Worm (Caenorhabditis elegans): ENCODE data around the gene nhr-281.

The nhr-281 gene

DNA sequence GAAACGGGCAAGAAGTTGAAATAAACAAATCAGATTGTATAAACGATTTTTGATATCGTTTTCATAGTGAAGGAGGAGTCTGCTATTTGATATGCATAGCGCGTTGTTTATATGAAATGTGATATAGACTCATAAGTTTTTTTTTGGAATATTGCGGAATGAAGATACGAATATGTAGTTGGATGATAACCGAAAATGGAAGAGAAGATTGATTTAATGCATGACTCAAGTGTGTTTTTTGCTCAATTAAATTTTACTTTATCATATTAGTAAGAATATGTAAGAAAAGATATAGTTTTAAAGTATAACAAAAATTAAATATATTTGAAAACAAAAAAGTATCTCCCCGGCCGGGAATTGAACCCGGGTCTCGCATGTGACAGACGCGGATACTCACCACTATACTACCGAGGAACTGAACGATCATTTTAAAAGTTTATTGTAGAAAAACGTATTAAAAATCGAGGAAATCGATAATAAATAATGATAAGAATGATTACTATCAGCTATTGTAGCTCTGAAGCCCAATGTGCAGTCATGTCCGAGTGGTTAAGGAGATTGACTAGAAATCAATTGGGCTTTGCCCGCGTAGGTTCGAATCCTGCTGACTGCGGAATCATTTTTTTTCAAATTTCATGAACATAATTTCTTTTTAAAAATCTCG, 48.6 kb upstream of the nhr-281 start, which contains the start of gene lgc-25 (continued):
- TF ChIP-seq mdl-1 (tag; optimal IDR thresholded peaks at IDR 0.05): peak in 1 of 2 experiments; percentile 19
- TF ChIP-seq ztf-7 (tag; optimal IDR thresholded peaks at IDR 0.05): no peak
- 0 out of 2 replicates have a peak, but pooled peaks have one; percentile 18 for TF ChIP-seq lin-1 (GFP tag; IDR thresholded peaks at IDR 0.05)
- TF ChIP-seq hmg-1.1 (GFP tag; IDR thresholded peaks at IDR 0.05): peak; percentile 28; the same call in 1 of the 2 replicates
- no peak for TF ChIP-seq F49E8.2 (tag; optimal IDR thresholded peaks at IDR 0.05; ENCODE audit: borderline replicate concordance)
- no peak for TF ChIP-seq skn-1 (tag; optimal IDR thresholded peaks at IDR 0.05)
- TF ChIP-seq D1046.2 (GFP tag; IDR thresholded peaks at IDR 0.05): peak; percentile 16; the same call in 1 of the 2 replicates
- no peak for TF ChIP-seq lin-39 (tag; optimal IDR thresholded peaks at IDR 0.05)
- TF ChIP-seq F37D6.2 (tag; optimal IDR thresholded peaks at IDR 0.05): no peak
- TF ChIP-seq Y105C5A.15 (GFP tag; IDR thresholded peaks at IDR 0.05): 0 out of 2 replicates have a peak, but pooled peaks have one; percentile 21
- peak; percentile 77 for TF ChIP-seq snpc-1.2 (GFP tag; IDR thresholded peaks at IDR 0.05)
- no peak for TF ChIP-seq gei-8 (GFP tag; optimal IDR thresholded peaks at IDR 0.05)
- TF ChIP-seq arid-1 (GFP tag; conservative IDR thresholded peaks at IDR 0.05): no peak
- no peak for TF ChIP-seq ZK546.5 (tag; optimal IDR thresholded peaks at IDR 0.05)
- TF ChIP-seq nhr-102 (tag; optimal IDR thresholded peaks at IDR 0.05): peak; percentile 62
- peak; percentile 50; the same call in 1 of the 2 replicates for TF ChIP-seq Y48G9A.11 (GFP tag; IDR thresholded peaks at IDR 0.05)
- 0 out of 2 replicates have a peak, but pooled peaks have one; percentile 47 for TF ChIP-seq dmd-8 (GFP tag; IDR thresholded peaks at IDR 0.05)
- TF ChIP-seq ceh-62 (tag; optimal IDR thresholded peaks at IDR 0.05): no peak
- TF ChIP-seq T20F7.1 (GFP tag; optimal IDR thresholded peaks at IDR 0.05): peak; percentile 53
- TF ChIP-seq mes-2 (tag; optimal IDR thresholded peaks at IDR 0.05; ENCODE audit: poor library complexity, severe bottlenecking): no peak
- peak; percentile 63 for TF ChIP-seq dve-1 (tag; optimal IDR thresholded peaks at IDR 0.05; ENCODE audit: insufficient read depth)
- peak; percentile 31; the same call in 1 of the 2 replicates for TF ChIP-seq mdt-29 (GFP tag; IDR thresholded peaks at IDR 0.05)
- peak; percentile 86 for TF ChIP-seq hlh-30 (tag; optimal IDR thresholded peaks at IDR 0.05; ENCODE audit: insufficient read depth)
- no peak for TF ChIP-seq aha-1 (tag)
- TF ChIP-seq zfp-3 (GFP tag; conservative IDR thresholded peaks at IDR 0.05): peak; percentile 65; the same call in 1 of the 2 replicates
- TF ChIP-seq nhr-10 (tag; optimal IDR thresholded peaks at IDR 0.05): no peak
- 0 out of 2 replicates have a peak, but pooled peaks have one; percentile 39 for TF ChIP-seq ZK337.2 (GFP tag; IDR thresholded peaks at IDR 0.05)
- TF ChIP-seq F44E2.7 (GFP tag; IDR thresholded peaks at IDR 0.05): no peak

DNA sequence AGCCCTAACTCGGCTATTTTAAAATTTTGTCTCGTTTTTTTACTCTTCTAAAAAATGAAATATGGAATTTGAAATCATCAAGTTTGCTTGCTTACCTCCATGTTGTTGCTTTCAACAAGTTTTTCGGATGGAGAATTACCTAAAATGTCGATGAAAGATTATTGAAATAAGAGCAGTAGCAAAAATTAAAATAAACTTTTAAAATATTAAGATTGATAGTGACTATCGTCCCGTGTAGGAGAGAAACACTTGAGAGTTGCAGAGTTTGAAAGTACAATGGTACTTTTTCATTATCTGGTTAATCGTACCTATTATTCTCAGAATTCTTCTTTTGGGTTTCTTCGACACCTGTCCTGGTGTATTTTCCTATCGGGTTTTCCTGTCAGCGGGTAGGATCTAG, 43.7 kb upstream of the nhr-281 start, which contains the start of gene ceh-90:
Gene ceh-90, minus strand, starts transcription at position 101 of the 400 bp plus-strand sequence.
- TF ChIP-seq saeg-2 (GFP tag; IDR thresholded peaks at IDR 0.05) (no peak), nhr-42 (GFP tag; IDR thresholded peaks at IDR 0.05) (no peak), nhr-48 (tag; optimal IDR thresholded peaks at IDR 0.05) (no peak), dmd-8 (GFP tag; IDR thresholded peaks at IDR 0.05) (no peak), lin-39 (tag; optimal IDR thresholded peaks at IDR 0.05) (no peak), hif-1 (tag; optimal IDR thresholded peaks at IDR 0.05) (no peak), zag-1 (tag; optimal IDR thresholded peaks at IDR 0.05) (no peak), daf-12 (tag; optimal IDR thresholded peaks at IDR 0.05) (no peak)

DNA sequence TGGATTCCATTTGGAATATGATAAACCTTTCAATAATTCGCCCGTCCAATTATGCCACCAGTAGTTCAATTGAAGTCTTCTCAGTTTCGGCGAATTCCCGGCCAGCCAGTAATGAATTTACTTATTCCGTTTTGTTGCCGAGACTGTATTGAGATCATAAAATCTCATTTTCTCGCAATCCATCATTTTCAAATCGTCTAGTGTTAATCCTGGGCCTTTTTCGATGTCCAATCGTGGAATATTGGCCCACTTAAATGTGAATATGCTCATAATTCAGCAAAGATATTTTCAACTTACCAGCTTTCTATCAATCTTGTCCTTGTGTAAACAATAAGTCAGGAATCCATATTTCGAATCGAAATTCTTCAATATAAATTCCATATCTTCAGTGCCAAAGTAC, 39.4 kb upstream of the nhr-281 start:
- no peak for TF ChIP-seq cey-2 (tag; optimal IDR thresholded peaks at IDR 0.05; ENCODE audit: borderline replicate concordance, insufficient read depth)
- no peak for TF ChIP-seq Y105C5A.15 (GFP tag; IDR thresholded peaks at IDR 0.05)
- no peak for TF ChIP-seq ZK546.5 (tag; optimal IDR thresholded peaks at IDR 0.05)
- no peak for TF ChIP-seq F26F4.8 (GFP tag; conservative IDR thresholded peaks at IDR 0.05)
- peak in 1 of 2 experiments; percentile 90 for TF ChIP-seq unc-62 (GFP tag; optimal IDR thresholded peaks at IDR 0.05 in 1 of 2)
- TF ChIP-seq unc-62 (tag; optimal IDR thresholded peaks at IDR 0.05): no peak
- no peak for TF ChIP-seq saeg-2 (GFP tag; IDR thresholded peaks at IDR 0.05)
- TF ChIP-seq ceh-20 (GFP tag; IDR thresholded peaks at IDR 0.05): no peak
- no peak for TF ChIP-seq dmd-9 (GFP tag; IDR thresholded peaks at IDR 0.05)
- TF ChIP-seq zip-2 (tag; optimal IDR thresholded peaks at IDR 0.05): no peak
